Worm (Caenorhabditis elegans): ENCODE measurements around the gene nhl-1.
A peak's percentile ranks its signal among the peaks of the same experiment; 100 is the strongest.

DNA sequence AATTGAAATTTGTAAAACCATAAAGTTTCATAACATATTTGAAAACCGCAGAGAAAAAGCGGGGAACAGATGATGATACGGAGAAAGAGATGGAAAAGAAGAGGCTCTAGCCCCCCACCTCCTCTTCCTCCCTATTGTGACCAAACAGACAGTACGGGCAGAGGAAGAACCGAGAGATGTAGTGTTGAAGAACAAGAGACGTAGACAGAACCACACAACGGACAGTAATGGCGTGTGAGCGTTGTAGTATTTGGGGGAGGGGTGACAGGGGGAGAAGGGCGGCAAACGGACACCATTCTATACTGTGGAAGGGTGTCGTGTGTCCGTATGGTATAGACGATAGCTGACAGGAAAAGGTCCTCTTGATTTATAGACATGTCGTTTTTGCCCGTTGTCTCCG, 22.3 kb upstream of the nhl-1 start:
- no peak for TF ChIP-seq lin-39 (tag; optimal IDR thresholded peaks at IDR 0.05)
- no peak for TF ChIP-seq elt-2 (tag; optimal IDR thresholded peaks at IDR 0.05)
- TF ChIP-seq Y116A8C.19 (tag; optimal IDR thresholded peaks at IDR 0.05; ENCODE audit: borderline replicate concordance) = no peak
- no peak for TF ChIP-seq unc-30 (tag; optimal IDR thresholded peaks at IDR 0.05)
- TF ChIP-seq ztf-11 (tag; optimal IDR thresholded peaks at IDR 0.05) = peak in 1 of 2 experiments; percentile 18
- TF ChIP-seq nhr-84 (tag; optimal IDR thresholded peaks at IDR 0.05) = no peak
- peak; percentile 2 for TF ChIP-seq mep-1 (tag; optimal IDR thresholded peaks at IDR 0.05)
- no peak for TF ChIP-seq lsy-2 (tag; optimal IDR thresholded peaks at IDR 0.05)
- no peak for TF ChIP-seq jun-1 (tag; optimal IDR thresholded peaks at IDR 0.05)
- TF ChIP-seq snu-23 (GFP tag; optimal IDR thresholded peaks at IDR 0.05) = no peak

All from whole organism, L1 larva.